Worm (Caenorhabditis elegans) whole organism, late embryonic: ENCODE measurements around the gene osm-9.

Source experiments
- ceh-45 ChIP-seq: fragments of 200-800 bp; sonication (Bioruptor generic); IDR thresholded peaks from 2 replicates; pipeline ENCODE4 v1.3.6; 2022; ENCODE audit warnings: missing genetic modification reagents, missing genetic modification characterization, missing compliant biosample characterization
- elt-2 ChIP-seq: sonication (generic microtip); optimal IDR thresholded peaks from 2 replicates; lab custom pipeline; 2016; ENCODE audit warnings: missing genetic modification reagents, missing genetic modification characterization, missing compliant biosample characterization
- fkh-10 ChIP-seq: fragments of 150-350 bp; optimal IDR thresholded peaks from 2 replicates; lab custom pipeline; 2014; ENCODE audit warnings: missing biosample characterization, missing genetic modification reagents, missing genetic modification characterization
- fkh-6 ChIP-seq: sonication (generic microtip); optimal IDR thresholded peaks from 2 replicates; lab custom pipeline; 2016; ENCODE audit warnings: missing genetic modification characterization, missing compliant biosample characterization
- hlh-15 ChIP-seq: sonication (generic microtip); optimal IDR thresholded peaks from 2 replicates; lab custom pipeline; 2016; ENCODE audit warnings: missing genetic modification characterization, missing compliant biosample characterization
- hlh-6 ChIP-seq: sonication (generic microtip); optimal IDR thresholded peaks from 2 replicates; lab custom pipeline; 2016; ENCODE audit warnings: missing genotype, missing genetic modification characterization, missing compliant biosample characterization
- hlh-8 ChIP-seq: sonication (generic microtip); optimal IDR thresholded peaks from 2 replicates; lab custom pipeline; 2016; ENCODE audit warnings: missing genotype, missing genetic modification characterization, missing compliant biosample characterization
- mec-3 ChIP-seq: sonication (generic microtip); optimal IDR thresholded peaks from 2 replicates; lab custom pipeline; 2016; ENCODE audit warnings: borderline replicate concordance, missing genetic modification characterization, missing compliant biosample characterization
- nfya-1 ChIP-seq: sonication (generic microtip); optimal IDR thresholded peaks from 2 replicates; lab custom pipeline; 2017; ENCODE audit warnings: missing genetic modification characterization, mild to moderate bottlenecking, missing compliant biosample characterization, antibody characterized with exemption, moderate library complexity
- rnt-1 ChIP-seq: sonication (generic microtip); optimal IDR thresholded peaks from 2 replicates; lab custom pipeline; 2016; ENCODE audit warnings: missing genetic modification characterization, missing compliant biosample characterization
- zip-5 ChIP-seq: sonication (generic microtip); optimal IDR thresholded peaks from 2 replicates; lab custom pipeline; 2016; ENCODE audit warnings: missing genetic modification characterization, missing compliant biosample characterization

DNA sequence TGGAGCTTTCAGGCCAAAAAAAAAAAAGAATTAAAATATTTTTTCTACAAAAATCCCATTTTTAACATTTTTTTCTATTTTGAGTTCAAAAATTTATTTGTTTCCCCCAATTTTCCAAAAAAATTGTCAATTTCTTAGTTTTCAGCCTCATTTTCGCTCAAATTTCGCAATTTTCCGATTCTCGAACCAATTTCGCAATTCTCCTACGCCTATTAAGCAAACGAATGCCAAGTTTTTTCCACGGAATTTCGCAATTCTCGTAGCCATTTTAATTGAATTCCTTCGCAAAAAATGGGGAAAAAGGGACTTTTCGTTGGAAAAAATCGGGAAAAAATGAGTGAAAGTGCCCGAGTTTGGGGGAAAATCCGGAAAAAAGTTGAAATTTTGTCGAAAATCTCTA lies 36.9 kb downstream of the osm-9 start:
- TF ChIP-seq fkh-10 (GFP tag; lab: Kevin White, UChicago): no peak
- no peak for TF ChIP-seq ceh-45 (GFP tag; lab: Robert Waterston, UW)
- no peak for TF ChIP-seq zip-5 (tag; lab: Kevin White, UChicago)
- no peak for TF ChIP-seq elt-2 (tag; lab: Kevin White, UChicago)
- no peak for TF ChIP-seq hlh-6 (tag; lab: Kevin White, UChicago)
- TF ChIP-seq mec-3 (tag; lab: Kevin White, UChicago): no peak
- TF ChIP-seq hlh-15 (tag; lab: Kevin White, UChicago): no peak
- no peak for TF ChIP-seq hlh-8 (tag; lab: Kevin White, UChicago)
- no peak for TF ChIP-seq rnt-1 (tag; lab: Kevin White, UChicago)
- TF ChIP-seq nfya-1 (tag; lab: Kevin White, UChicago): no peak
- TF ChIP-seq fkh-6 (tag; lab: Kevin White, UChicago): no peak
